Worm (Caenorhabditis elegans): ENCODE measurements around the gene D1054.19.

DNA sequence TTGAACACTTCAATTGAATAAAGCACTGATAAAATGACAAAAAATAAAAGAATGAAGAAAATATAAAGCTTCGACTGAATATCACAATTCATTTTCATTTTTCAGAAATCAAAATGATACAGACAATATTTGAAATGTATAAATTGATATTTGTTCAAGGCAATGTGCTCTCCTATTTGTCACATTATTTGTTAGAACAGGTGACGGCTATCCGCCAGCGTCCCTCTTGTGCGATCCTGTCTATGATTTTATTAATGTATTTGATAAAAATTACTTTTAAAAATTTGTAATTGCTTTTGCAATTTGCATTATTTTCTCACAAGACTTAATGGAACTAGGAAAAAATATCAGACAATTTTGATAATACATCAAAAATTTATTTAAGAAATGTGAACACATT, 41.5 kb upstream of the D1054.19 start, which contains the start of gene F28H7.7:
- no peak for TF ChIP-seq ceh-2 (tag; optimal IDR thresholded peaks at IDR 0.05)
- TF ChIP-seq dmd-4 (tag; optimal IDR thresholded peaks at IDR 0.05; ENCODE audit: borderline replicate concordance): no peak
- TF ChIP-seq ceh-6 (GFP tag; optimal IDR thresholded peaks at IDR 0.05): no peak
- no peak for TF ChIP-seq nhr-232 (tag; optimal IDR thresholded peaks at IDR 0.05)
- no peak for TF ChIP-seq fkh-10 (GFP tag; optimal IDR thresholded peaks at IDR 0.05)
- TF ChIP-seq Y22D7AL.16 (tag; optimal IDR thresholded peaks at IDR 0.05): no peak
- TF ChIP-seq sdc-2 (tag; optimal IDR thresholded peaks at IDR 0.05): no peak
- no peak for TF ChIP-seq ref-2 (tag; optimal IDR thresholded peaks at IDR 0.05)
- no peak for TF ChIP-seq madf-2 (tag; optimal IDR thresholded peaks at IDR 0.05)
- TF ChIP-seq ahr-1 (tag; optimal IDR thresholded peaks at IDR 0.05): no peak
- TF ChIP-seq nhr-11 (tag; optimal IDR thresholded peaks at IDR 0.05): no peak
- TF ChIP-seq ama-1 (optimal IDR thresholded peaks at IDR 0.05): no peak
- TF ChIP-seq tbx-2 (tag; optimal IDR thresholded peaks at IDR 0.05): no peak
